Fruit fly (Drosophila melanogaster) whole organism, embryonic: ENCODE measurements around the gene CG43796.

ENCODE experiments used
- Aef1 ChIP-seq: fragments of 200-800 bp; sonication (Bioruptor generic); IDR thresholded peaks from 3 replicates; pipeline ENCODE4 v1.3.6; 2022; ENCODE audit warnings: missing biosample characterization, missing genetic modification characterization
- CG10321 ChIP-seq: fragments of 200-800 bp; sonication (Bioruptor generic); IDR thresholded peaks from 2 replicates; pipeline ENCODE4 v1.3.6; 2022; ENCODE audit warnings: missing biosample characterization, missing genetic modification characterization
- CG12236 ChIP-seq: fragments of 200-800 bp; sonication (Bioruptor generic); optimal IDR thresholded peaks from 2 replicates; lab custom pipeline; 2016; ENCODE audit warnings: missing biosample characterization, missing genetic modification characterization
- CG12391 ChIP-seq: fragments of 200-800 bp; sonication (Bioruptor generic); optimal IDR thresholded peaks from 3 replicates; lab custom pipeline; 2018; ENCODE audit warnings: missing biosample characterization, mild to moderate bottlenecking, missing genetic modification characterization, moderate library complexity
- CG12744 ChIP-seq: fragments of 200-800 bp; sonication (Bioruptor generic); optimal IDR thresholded peaks from 2 replicates; lab custom pipeline; 2016; ENCODE audit warnings: missing biosample characterization, missing genetic modification characterization
- CG13296 ChIP-seq: fragments of 200-800 bp; sonication (Bioruptor generic); optimal IDR thresholded peaks from 3 replicates; lab custom pipeline; 2018; ENCODE audit warnings: missing biosample characterization, mild to moderate bottlenecking, missing genetic modification characterization
- CG14014 ChIP-seq: fragments of 200-800 bp; sonication (Bioruptor generic); IDR thresholded peaks from 2 replicates; pipeline ENCODE4 v1.3.6; 2022; ENCODE audit warnings: missing biosample characterization, missing genetic modification characterization
- CG14050 ChIP-seq: fragments of 200-800 bp; sonication (Bioruptor generic); IDR thresholded peaks from 3 replicates; pipeline ENCODE4 v1.3.6; 2022; ENCODE audit warnings: missing biosample characterization, missing genetic modification characterization
- CG32772 ChIP-seq: fragments of 200-800 bp; sonication (Bioruptor generic); IDR thresholded peaks from 2 replicates; pipeline ENCODE4 v1.3.6; 2022; ENCODE audit warnings: missing biosample characterization, missing genetic modification characterization
- CG43689 ChIP-seq: fragments of 200-800 bp; sonication (Bioruptor generic); IDR thresholded peaks from 2 replicates; pipeline ENCODE4 v1.3.6; 2022; ENCODE audit warnings: missing biosample characterization, missing genetic modification characterization
- CG4424 ChIP-seq: fragments of 200-800 bp; sonication (Bioruptor generic); optimal IDR thresholded peaks from 3 replicates; lab custom pipeline; 2016; ENCODE audit warnings: missing biosample characterization, missing genetic modification characterization
- CG4707 ChIP-seq: fragments of 200-800 bp; sonication (Bioruptor generic); optimal IDR thresholded peaks from 2 replicates; lab custom pipeline; 2018; ENCODE audit warnings: missing biosample characterization, mild to moderate bottlenecking, missing genetic modification characterization, moderate library complexity
- CG4820 ChIP-seq: fragments of 200-800 bp; sonication (Bioruptor generic); optimal IDR thresholded peaks from 3 replicates; lab custom pipeline; 2016; ENCODE audit warnings: missing biosample characterization, missing genetic modification characterization
- CG7271 ChIP-seq: fragments of 200-800 bp; sonication (Bioruptor generic); optimal IDR thresholded peaks from 2 replicates; lab custom pipeline; 2018; ENCODE audit warnings: missing biosample characterization, mild to moderate bottlenecking, missing genetic modification characterization, moderate library complexity
- CG7928 ChIP-seq: fragments of 200-800 bp; sonication (Bioruptor generic); optimal IDR thresholded peaks from 2 replicates; lab custom pipeline; 2017; ENCODE audit warnings: missing biosample characterization, mild to moderate bottlenecking, missing genetic modification characterization
- CG8290 ChIP-seq, 3 experiments: fragments of 200-800 bp; sonication (Bioruptor generic); optimal IDR thresholded peaks; 2 replicates each; lab custom pipeline; 2016 to 2019; ENCODE audit warnings: missing biosample characterization in 3 of 3, missing genetic modification characterization in 3 of 3, mild to moderate bottlenecking in 2 of 3, moderate library complexity in 1 of 3
- CG9797 ChIP-seq: fragments of 200-800 bp; sonication (Bioruptor generic); optimal IDR thresholded peaks from 3 replicates; lab custom pipeline; 2018; ENCODE audit warnings: missing biosample characterization, mild to moderate bottlenecking, missing genetic modification characterization
- Hmx ChIP-seq: fragments of 200-800 bp; sonication (Bioruptor generic); optimal IDR thresholded peaks from 2 replicates; lab custom pipeline; 2016; ENCODE audit warnings: missing biosample characterization, missing genetic modification characterization
- Mad ChIP-seq: fragments of 200-800 bp; sonication (Bioruptor generic); optimal IDR thresholded peaks from 2 replicates; lab custom pipeline; 2016; ENCODE audit warnings: missing biosample characterization, missing genetic modification characterization
- Nf-YA ChIP-seq: fragments of 200-800 bp; sonication (Bioruptor generic); IDR thresholded peaks from 2 replicates; pipeline ENCODE4 v1.3.6; 2022; ENCODE audit warnings: missing biosample characterization, missing genetic modification characterization
- Oaz ChIP-seq: fragments of 200-800 bp; sonication (Bioruptor generic); IDR thresholded peaks from 2 replicates; pipeline ENCODE4 v1.3.6; 2022; ENCODE audit warnings: missing biosample characterization, missing genetic modification characterization
- Tbp ChIP-seq: fragments of >200 bp; optimal IDR thresholded peaks from 2 replicates; lab custom pipeline; 2018; ENCODE audit warnings: missing biosample characterization, missing genetic modification characterization
- Trl ChIP-seq, 3 experiments: fragments of >200 bp in 2 of 3; fragments of 200-800 bp in 1 of 3; sonication (Bioruptor generic) in 1 of 3; optimal IDR thresholded peaks; 2 replicates in 1 of 3; 3 replicates in 2 of 3; lab custom pipeline; 2016 to 2017; ENCODE audit warnings: missing biosample characterization in 1 of 3, missing genetic modification characterization in 1 of 3
- Xrp1 ChIP-seq: fragments of 200-800 bp; sonication (Bioruptor generic); IDR thresholded peaks from 2 replicates; pipeline ENCODE4 v1.3.6; 2022; ENCODE audit warnings: missing biosample characterization, missing genetic modification characterization
- ac ChIP-seq: fragments of 200-800 bp; sonication (Bioruptor generic); optimal IDR thresholded peaks from 3 replicates; lab custom pipeline; 2017; ENCODE audit warnings: missing biosample characterization, mild to moderate bottlenecking, missing genetic modification characterization
- amos ChIP-seq: fragments of 200-800 bp; sonication (Bioruptor generic); IDR thresholded peaks from 2 replicates; pipeline ENCODE4 v1.3.6; 2022; ENCODE audit warnings: missing biosample characterization, missing genetic modification characterization; ENCODE audit not compliant: partially characterized antibody
- ash1 ChIP-seq: fragments of 200-800 bp; sonication (Bioruptor generic); optimal IDR thresholded peaks from 2 replicates; lab custom pipeline; 2018; ENCODE audit warnings: missing biosample characterization, mild to moderate bottlenecking, missing genetic modification characterization
- chif ChIP-seq, 2 experiments: fragments of 200-800 bp; sonication (Bioruptor generic); optimal IDR thresholded peaks; 3 replicates each; lab custom pipeline; 2016; ENCODE audit warnings: missing biosample characterization in 2 of 2, missing genetic modification characterization in 2 of 2
- crc ChIP-seq: fragments of 200-800 bp; sonication (Bioruptor generic); optimal IDR thresholded peaks from 2 replicates; lab custom pipeline; 2016; ENCODE audit warnings: missing biosample characterization, missing genetic modification characterization
- crp ChIP-seq, 2 experiments: fragments of 200-800 bp; sonication (Bioruptor generic); optimal IDR thresholded peaks; 2 replicates in 1 of 2; 3 replicates in 1 of 2; lab custom pipeline; 2017; ENCODE audit warnings: missing biosample characterization in 2 of 2, missing genetic modification characterization in 2 of 2, mild to moderate bottlenecking in 1 of 2, moderate library complexity in 1 of 2
- dimm ChIP-seq: fragments of 200-800 bp; sonication (Bioruptor generic); IDR thresholded peaks from 2 replicates; pipeline ENCODE4 v1.3.6; 2022; ENCODE audit warnings: missing biosample characterization, missing genetic modification characterization
- dysf ChIP-seq: fragments of 200-800 bp; sonication (Bioruptor generic); IDR thresholded peaks from 3 replicates; pipeline ENCODE4 v1.3.6; 2022; ENCODE audit warnings: missing biosample characterization, missing genetic modification characterization
- ewg ChIP-seq: fragments of 200-800 bp; sonication (Bioruptor generic); optimal IDR thresholded peaks from 3 replicates; lab custom pipeline; 2017; ENCODE audit warnings: mild to moderate bottlenecking, missing biosample characterization, missing genetic modification reagents, missing genetic modification characterization
- grn ChIP-seq: fragments of 200-800 bp; sonication (Bioruptor generic); optimal IDR thresholded peaks from 3 replicates; lab custom pipeline; 2017; ENCODE audit warnings: missing biosample characterization, missing genetic modification characterization
- hth ChIP-seq: fragments of >200 bp; optimal IDR thresholded peaks from 2 replicates; lab custom pipeline; 2017; ENCODE audit warnings: inconsistent platforms
- ken ChIP-seq: fragments of 200-800 bp; sonication (Bioruptor generic); IDR thresholded peaks from 3 replicates; pipeline ENCODE4 v1.3.6; 2022; ENCODE audit warnings: missing biosample characterization, missing genetic modification characterization
- lov ChIP-seq, 2 experiments: fragments of 200-800 bp in 1 of 2; fragments of >200 bp in 1 of 2; sonication (Bioruptor generic) in 1 of 2; IDR thresholded peaks in 1 of 2; optimal IDR thresholded peaks in 1 of 2; 2 replicates in 1 of 2; 3 replicates in 1 of 2; pipeline versions ENCODE4 v1.3.6 to Lab custom; 2017 to 2022; ENCODE audit warnings: missing biosample characterization in 1 of 2, missing genetic modification characterization in 1 of 2
- nom ChIP-seq: fragments of 200-800 bp; sonication (Bioruptor generic); optimal IDR thresholded peaks from 2 replicates; lab custom pipeline; 2017; ENCODE audit warnings: missing biosample characterization, missing genetic modification characterization, mild to moderate bottlenecking, moderate library complexity, missing genetic modification reagents
- p53 ChIP-seq: fragments of 200-800 bp; sonication (Bioruptor generic); optimal IDR thresholded peaks from 2 replicates; lab custom pipeline; 2016; ENCODE audit warnings: missing biosample characterization, missing genetic modification characterization
- prd ChIP-seq, 3 experiments: fragments of >200 bp in 2 of 3; fragments of 200-800 bp in 1 of 3; sonication (Bioruptor generic) in 1 of 3; optimal IDR thresholded peaks in 2 of 3; IDR thresholded peaks in 1 of 3; 2 replicates in 2 of 3; 3 replicates in 1 of 3; pipeline versions ENCODE4 v1.3.6 to Lab custom; 2017 to 2022; ENCODE audit warnings: missing biosample characterization in 1 of 3, missing genetic modification characterization in 1 of 3
- sd ChIP-seq: fragments of 200-800 bp; sonication (Bioruptor generic); optimal IDR thresholded peaks from 3 replicates; lab custom pipeline; 2018; ENCODE audit warnings: missing biosample characterization, mild to moderate bottlenecking, missing genetic modification characterization, moderate library complexity
- sima ChIP-seq: fragments of 200-800 bp; sonication (Bioruptor generic); optimal IDR thresholded peaks from 2 replicates; lab custom pipeline; 2016; ENCODE audit warnings: missing biosample characterization, missing genetic modification characterization
- sug ChIP-seq: fragments of 200-800 bp; optimal IDR thresholded peaks from 2 replicates; lab custom pipeline; 2019; ENCODE audit warnings: missing biosample characterization, mild to moderate bottlenecking, missing genetic modification characterization, moderate library complexity
- trem ChIP-seq: fragments of 200-800 bp; optimal IDR thresholded peaks from 3 replicates; lab custom pipeline; 2019; ENCODE audit warnings: missing biosample characterization, mild to moderate bottlenecking, missing genetic modification characterization, moderate library complexity
- yki ChIP-seq: fragments of >200 bp; optimal IDR thresholded peaks from 3 replicates; lab custom pipeline; 2018
- z ChIP-seq: fragments of 200-800 bp; sonication (Bioruptor generic); IDR thresholded peaks from 3 replicates; pipeline ENCODE4 v1.3.6; 2022; ENCODE audit warnings: missing biosample characterization, missing genetic modification characterization
- zfh1 ChIP-seq: fragments of 200-800 bp; sonication (Bioruptor generic); IDR thresholded peaks from 3 replicates; pipeline ENCODE4 v1.3.6; 2022; ENCODE audit warnings: missing biosample characterization, missing genetic modification characterization

CG43796 gene

dm6 chr2L:8463144-8464106 lies 18.7 kb upstream of the CG43796 start, which contains the start of gene Agpat2 (continued):
- no peak for TF ChIP-seq lov (optimal IDR thresholded peaks at IDR 0.05; lab: Kevin White, UChicago)
- TF ChIP-seq lov (GFP tag; IDR thresholded peaks at IDR 0.05; lab: Robert Waterston, UW), result 0 out of 3 replicates have a peak, but pooled peaks have one; percentile 38
- peak; percentile 43 for TF ChIP-seq CG7271
- TF ChIP-seq CG4820, result peak; percentile 84
- peak; percentile 76 for TF ChIP-seq ewg (GFP tag; lab: Kevin White, UChicago)
- TF ChIP-seq Hmx (GFP tag; lab: Kevin White, UChicago), result peak; percentile 39
- peak; percentile 59 for TF ChIP-seq CG12236
- no peak for TF ChIP-seq hth (lab: Kevin White, UChicago)
- TF ChIP-seq dysf (GFP tag; lab: Robert Waterston, UW), result peak; percentile 87
- TF ChIP-seq ac (GFP tag; lab: Kevin White, UChicago), result peak; percentile 54
- no peak for TF ChIP-seq grn
- peak; percentile 60 for TF ChIP-seq CG4707 (GFP tag; lab: Kevin White, UChicago)
- peak; percentile 71 for TF ChIP-seq Mad (GFP tag; lab: Kevin White, UChicago)
- no peak for TF ChIP-seq CG9797 (GFP tag; lab: Kevin White, UChicago)
- peak; percentile 46 for TF ChIP-seq Oaz
- 0 out of 2 replicates have a peak, but pooled peaks have one; percentile 37 for TF ChIP-seq dimm (GFP tag; lab: Robert Waterston, UW)
- peak; percentile 89 for TF ChIP-seq Xrp1 (GFP tag; lab: Robert Waterston, UW)
- peak; percentile 22 for TF ChIP-seq sima
- TF ChIP-seq CG7928 (GFP tag; lab: Kevin White, UChicago), result peak; percentile 44
- TF ChIP-seq CG14014 (GFP tag; lab: Robert Waterston, UW), result peak; percentile 77
- peak; percentile 81 for TF ChIP-seq zfh1
- TF ChIP-seq chif (GFP tag; optimal IDR thresholded peaks at IDR 0.05; lab: Kevin White, UChicago), result peak; percentile 75 to 85
- TF ChIP-seq Nf-YA (GFP tag; lab: Robert Waterston, UW), result peak; percentile 61; the same call in 1 of the 2 replicates
- peak; percentile 74 for TF ChIP-seq CG14050
- peak; percentile 61 for TF ChIP-seq CG32772 (GFP tag; lab: Robert Waterston, UW)
- peak; percentile 70 for TF ChIP-seq crc (GFP tag; lab: Kevin White, UChicago)
- TF ChIP-seq nom (GFP tag; lab: Kevin White, UChicago), result peak; percentile 8
- peak; percentile 47 for TF ChIP-seq sd (tag; lab: Kevin White, UChicago)
- peak; percentile 81 for TF ChIP-seq trem (tag; lab: Kevin White, UChicago)
- TF ChIP-seq CG4424 (GFP tag; lab: Kevin White, UChicago), result peak; percentile 86
- peak; percentile 52 for TF ChIP-seq Aef1 (GFP tag; lab: Robert Waterston, UW)
- peak in 1 of 2 experiments; percentile 38 for TF ChIP-seq crp (GFP tag; optimal IDR thresholded peaks at IDR 0.05; lab: Kevin White, UChicago)
- no peak for TF ChIP-seq z (GFP tag; lab: Robert Waterston, UW)
- TF ChIP-seq Tbp (GFP tag; lab: Kevin White, UChicago), result no peak
- no peak for TF ChIP-seq CG10321 (GFP tag; lab: Robert Waterston, UW)
- no peak for TF ChIP-seq yki
- no peak for TF ChIP-seq ash1 (GFP tag; lab: Kevin White, UChicago)
- TF ChIP-seq prd (optimal IDR thresholded peaks at IDR 0.05; lab: Kevin White, UChicago), result no peak
- peak; percentile 80 for TF ChIP-seq prd (GFP tag; IDR thresholded peaks at IDR 0.05; lab: Robert Waterston, UW)
- TF ChIP-seq CG8290 (GFP tag; optimal IDR thresholded peaks at IDR 0.05; lab: Kevin White, UChicago), result peak; percentile 59
- peak in 1 of 2 experiments; percentile 58 for TF ChIP-seq CG8290 (tag; optimal IDR thresholded peaks at IDR 0.05; lab: Kevin White, UChicago)
- peak; percentile 81 for TF ChIP-seq ken (GFP tag; lab: Robert Waterston, UW)
- TF ChIP-seq Trl (optimal IDR thresholded peaks at IDR 0.05; lab: Kevin White, UChicago), result no peak
- TF ChIP-seq Trl (GFP tag; optimal IDR thresholded peaks at IDR 0.05; lab: Kevin White, UChicago), result peak; percentile 78
- TF ChIP-seq CG12391, result peak; percentile 90
- peak; percentile 5; the same call in 1 of the 2 replicates for TF ChIP-seq amos (GFP tag; lab: Robert Waterston, UW)
- no peak for TF ChIP-seq CG43689 (GFP tag; lab: Robert Waterston, UW)
- peak; percentile 67 for TF ChIP-seq CG12744 (GFP tag; lab: Kevin White, UChicago)
- peak; percentile 17 for TF ChIP-seq sug (tag; lab: Kevin White, UChicago)
- peak; percentile 39 for TF ChIP-seq p53
- peak; percentile 68 for TF ChIP-seq CG13296 (GFP tag; lab: Kevin White, UChicago)
